Fruit fly (Drosophila melanogaster): ENCODE data around the gene CG7573.

Gene CG7573

dm6 chr3L:11358733-11359132, 47.2 kb downstream of the CG7573 start (continued):
- TF ChIP-seq az2 (GFP tag; optimal IDR thresholded peaks at IDR 0.05) (no peak), gem (tag; optimal IDR thresholded peaks at IDR 0.05) (no peak), CG4404 (GFP tag; IDR thresholded peaks at IDR 0.05) (0 out of 2 replicates have a peak, but pooled peaks have one; percentile 8), B-H1 (GFP tag; IDR thresholded peaks at IDR 0.05) (no peak), CG4424 (GFP tag; optimal IDR thresholded peaks at IDR 0.05) (no peak), abd-A (tag; optimal IDR thresholded peaks at IDR 0.05) (peak; percentile 75), CG1603 (tag; optimal IDR thresholded peaks at IDR 0.05) (peak; percentile 10), gro (GFP tag; optimal IDR thresholded peaks at IDR 0.05) (peak; percentile 19), CG6654 (GFP tag; optimal IDR thresholded peaks at IDR 0.05) (no peak), MESR4 (GFP tag; optimal IDR thresholded peaks at IDR 0.05) (no peak), CG17385 (GFP tag; optimal IDR thresholded peaks at IDR 0.05) (no peak), Meics (GFP tag; optimal IDR thresholded peaks at IDR 0.05) (no peak), CG15479 (GFP tag; optimal IDR thresholded peaks at IDR 0.05) (no peak), CG18599 (GFP tag; optimal IDR thresholded peaks at IDR 0.05) (no peak), ranshi (GFP tag; IDR thresholded peaks at IDR 0.05) (0 out of 2 replicates have a peak, but pooled peaks have one; percentile 19), bcd (GFP tag; optimal IDR thresholded peaks at IDR 0.05) (peak; percentile 1), CG4707 (GFP tag; optimal IDR thresholded peaks at IDR 0.05) (no peak), wek (GFP tag; optimal IDR thresholded peaks at IDR 0.05) (peak; percentile 50), CG12659 (GFP tag; optimal IDR thresholded peaks at IDR 0.05) (no peak), p53 (GFP tag; optimal IDR thresholded peaks at IDR 0.05) (no peak), tin (GFP tag; optimal IDR thresholded peaks at IDR 0.05) (no peak), CG10321 (GFP tag; IDR thresholded peaks at IDR 0.05) (no peak), fd64A (GFP tag; optimal IDR thresholded peaks at IDR 0.05) (peak; percentile 4), CG3065 (GFP tag; optimal IDR thresholded peaks at IDR 0.05) (no peak), CG12104 (GFP tag; optimal IDR thresholded peaks at IDR 0.05) (no peak), ham (GFP tag; IDR thresholded peaks at IDR 0.05) (peak; percentile 24; the same call in 1 of the 2 replicates), C15 (GFP tag; IDR thresholded peaks at IDR 0.05) (no peak), exex (tag; optimal IDR thresholded peaks at IDR 0.05) (no peak), hb (GFP tag; IDR thresholded peaks at IDR 0.05; ENCODE audit: partially characterized antibody) (no peak), dmrt11E (tag; optimal IDR thresholded peaks at IDR 0.05) (no peak), CG3847 (GFP tag; IDR thresholded peaks at IDR 0.05) (no peak), salm (tag; optimal IDR thresholded peaks at IDR 0.05) (no peak), Lhr (GFP tag; optimal IDR thresholded peaks at IDR 0.05) (no peak), odd (GFP tag; optimal IDR thresholded peaks at IDR 0.05) (no peak), Ptx1 (GFP tag; IDR thresholded peaks at IDR 0.05) (no peak), Elba2 (GFP tag; optimal IDR thresholded peaks at IDR 0.05) (no peak), aop (GFP tag; IDR thresholded peaks at IDR 0.05) (no peak), Antp (GFP tag; optimal IDR thresholded peaks at IDR 0.05) (no peak), CG14710 (tag; optimal IDR thresholded peaks at IDR 0.05) (no peak), CG14441 (GFP tag; IDR thresholded peaks at IDR 0.05) (no peak), CG6813 (GFP tag; optimal IDR thresholded peaks at IDR 0.05) (no peak), psq (GFP tag; optimal IDR thresholded peaks at IDR 0.05) (no peak), hth (optimal IDR thresholded peaks at IDR 0.05) (no peak), CG7928 (GFP tag; optimal IDR thresholded peaks at IDR 0.05) (no peak), CG4820 (GFP tag; optimal IDR thresholded peaks at IDR 0.05) (no peak), Sin3A (optimal IDR thresholded peaks at IDR 0.05) (no peak), cato (GFP tag; optimal IDR thresholded peaks at IDR 0.05; ENCODE audit: borderline replicate concordance) (no peak), Gug (GFP tag; IDR thresholded peaks at IDR 0.05) (no peak), usp (GFP tag; optimal IDR thresholded peaks at IDR 0.05) (no peak), D19B (GFP tag; optimal IDR thresholded peaks at IDR 0.05) (no peak), caup (GFP tag; optimal IDR thresholded peaks at IDR 0.05; ENCODE audit: severe bottlenecking) (no peak), CG17912 (GFP tag; optimal IDR thresholded peaks at IDR 0.05) (peak; percentile 20)

Measured in whole organism, embryonic.